Worm (Caenorhabditis elegans) whole organism, L1 larva: Measurements from ENCODE around the gene pes-5.

Experiments
- ceh-82 ChIP-seq, 3 experiments: fragments of 150-350 bp in 1 of 3; sonication (generic microtip) in 2 of 3; optimal IDR thresholded peaks; 2 replicates each; lab custom pipeline; 2014 to 2017; ENCODE audit warnings: missing biosample characterization in 3 of 3, missing genetic modification characterization in 3 of 3
- dpl-1 ChIP-seq, 3 experiments: fragments of 150-350 bp in 2 of 3; sonication (generic microtip) in 1 of 3; optimal IDR thresholded peaks; 2 replicates each; lab custom pipeline; 2014 to 2017; ENCODE audit warnings: missing biosample characterization in 3 of 3, missing genetic modification characterization in 3 of 3, missing genetic modification reagents in 3 of 3
- egl-27 ChIP-seq, 2 experiments: fragments of 150-350 bp in 1 of 2; sonication (generic microtip); optimal IDR thresholded peaks; 3 replicates each; lab custom pipeline; 2017 to 2018; ENCODE audit warnings: missing biosample characterization in 2 of 2, missing genetic modification characterization in 2 of 2, missing genetic modification reagents in 2 of 2
- fkh-10 ChIP-seq: sonication (generic microtip); optimal IDR thresholded peaks from 2 replicates; lab custom pipeline; 2017; ENCODE audit warnings: missing biosample characterization, missing genetic modification reagents, missing genetic modification characterization
- grh-1 ChIP-seq: fragments of 200-800 bp; sonication (Bioruptor generic); IDR thresholded peaks from 2 replicates; pipeline ENCODE4 v1.3.6; 2022; ENCODE audit warnings: missing genetic modification reagents, missing genetic modification characterization, missing compliant biosample characterization
- hlh-4 ChIP-seq: sonication (generic microtip); optimal IDR thresholded peaks from 2 replicates; lab custom pipeline; 2016; ENCODE audit warnings: mild to moderate bottlenecking, missing genetic modification characterization, missing compliant biosample characterization
- pax-3 ChIP-seq: fragments of 200-800 bp; sonication (Bioruptor generic); optimal IDR thresholded peaks from 2 replicates; lab custom pipeline; 2018; ENCODE audit warnings: mild to moderate bottlenecking, missing genetic modification characterization, moderate library complexity, missing compliant biosample characterization
- snpc-4 ChIP-seq: fragments of 150-350 bp; optimal IDR thresholded peaks from 2 replicates; lab custom pipeline; 2014; ENCODE audit warnings: missing biosample characterization, missing genetic modification characterization
- tlp-1 ChIP-seq: fragments of 150-350 bp; optimal IDR thresholded peaks from 2 replicates; lab custom pipeline; 2014; ENCODE audit warnings: missing biosample characterization, missing genetic modification characterization
- unc-30 ChIP-seq: sonication (generic microtip); optimal IDR thresholded peaks from 2 replicates; lab custom pipeline; 2017; ENCODE audit warnings: missing biosample characterization, missing genetic modification characterization
- unc-86 ChIP-seq: sonication (generic microtip); optimal IDR thresholded peaks from 2 replicates; lab custom pipeline; 2016; ENCODE audit warnings: missing genetic modification characterization, missing compliant biosample characterization
- vab-15 ChIP-seq: sonication (generic microtip); optimal IDR thresholded peaks from 2 replicates; lab custom pipeline; 2017; ENCODE audit warnings: missing genotype, mild to moderate bottlenecking, missing genetic modification characterization, missing compliant biosample characterization

ce11 chrII:11798737-11799136 lies 31.1 kb downstream of the pes-5 start, which contains the start of gene hda-5:
- TF ChIP-seq fkh-10 (no peak), grh-1 (no peak), unc-30 (tag; lab: Kevin White, UChicago) (no peak), pax-3 (tag; lab: Kevin White, UChicago) (no peak), tlp-1 (tag; lab: Kevin White, UChicago) (no peak), dpl-1 (GFP tag; optimal IDR thresholded peaks at IDR 0.05; lab: Kevin White, UChicago) (no peak), snpc-4 (no peak), unc-86 (tag; lab: Kevin White, UChicago) (no peak), egl-27 (tag; optimal IDR thresholded peaks at IDR 0.05; lab: Kevin White, UChicago) (no peak), vab-15 (tag; lab: Kevin White, UChicago) (no peak), ceh-82 (tag; optimal IDR thresholded peaks at IDR 0.05; lab: Kevin White, UChicago) (no peak), hlh-4 (tag; lab: Kevin White, UChicago) (no peak)
